Fruit fly (Drosophila melanogaster) S2 (cell line): ENCODE data around the gene aos.

Experiments
- CG8478 ChIP-seq: fragments of >200 bp; optimal IDR thresholded peaks from 2 replicates; lab custom pipeline; 2018
- CTCF ChIP-seq, 2 experiments: fragments of >200 bp; optimal IDR thresholded peaks; 2 replicates each; lab custom pipeline; 2018

dm6 chr3L:16474130-16474529, 9.3 kb downstream of the aos start:
- TF ChIP-seq CTCF (optimal IDR thresholded peaks at IDR 0.05; lab: Kevin White, UChicago) (no peak), CG8478 (lab: Kevin White, UChicago) (no peak)
